Fruit fly (Drosophila melanogaster) Kc167 (cell line): Measurements from ENCODE around the gene CG11369.

Source experiments
- h ChIP-seq: fragments of >200 bp; optimal IDR thresholded peaks from 3 replicates; lab custom pipeline; 2018; ENCODE audit warnings: missing external identifiers
- ttk ChIP-seq: sonication (Bioruptor generic); optimal IDR thresholded peaks from 2 replicates; lab custom pipeline; 2017; ENCODE audit warnings: missing external identifiers

DNA sequence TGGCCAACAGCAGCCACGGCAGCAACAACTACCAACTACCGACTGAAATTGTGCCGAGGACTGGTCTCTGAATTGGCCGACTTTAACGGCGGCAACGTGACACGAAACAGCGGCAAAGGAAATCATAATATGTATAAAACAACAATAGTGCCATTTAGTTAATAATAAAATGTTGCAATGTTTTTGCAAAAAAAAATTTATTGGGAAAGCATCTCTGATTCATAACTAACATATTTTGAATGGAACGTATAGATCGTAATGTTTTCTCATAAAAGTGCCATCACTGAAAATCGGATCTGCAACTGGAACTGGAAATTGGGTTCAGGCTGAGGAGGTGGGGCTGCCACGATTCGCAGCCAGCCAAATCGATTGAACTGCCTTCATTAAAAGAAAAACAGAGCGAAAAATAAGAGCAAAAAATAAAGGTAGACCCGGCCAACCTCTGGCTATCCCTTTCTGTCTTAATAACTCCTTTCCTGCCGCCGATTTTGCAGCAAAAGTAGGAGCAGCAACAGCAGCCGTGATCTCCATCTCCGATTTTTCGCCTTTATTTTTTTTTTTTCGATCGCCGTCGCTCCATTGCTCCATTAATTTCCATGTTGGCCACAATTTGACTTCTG lies 47.9 kb upstream of the CG11369 start:
- TF ChIP-seq ttk (lab: Kevin White, UChicago), result no peak
- TF ChIP-seq h (lab: Kevin White, UChicago), result no peak
